Fruit fly (Drosophila melanogaster): ENCODE measurements around the gene CG15042.

CG15042 gene

DNA sequence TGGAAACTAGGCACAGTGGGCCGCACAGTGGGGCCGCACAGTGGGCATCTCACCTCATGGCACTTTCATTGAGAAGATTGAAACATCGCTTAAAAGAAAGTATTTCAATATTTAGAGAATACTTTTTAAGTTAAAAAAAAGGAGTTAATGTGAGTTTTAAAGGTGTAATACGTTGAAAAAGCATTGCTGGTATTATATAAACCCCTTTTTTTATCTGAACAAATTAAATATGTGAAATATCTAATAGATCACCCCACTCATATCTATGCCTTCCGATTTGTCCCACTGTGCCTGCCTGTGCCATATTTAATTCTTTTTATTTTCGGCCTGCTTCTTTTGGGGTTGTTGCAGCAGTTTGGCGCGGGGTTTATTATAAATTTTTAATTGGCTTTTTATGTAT lies 5.2 kb upstream of the CG15042 start (continued):
- TF ChIP-seq Dref (GFP tag; IDR thresholded peaks at IDR 0.05) (no peak), ind (GFP tag; optimal IDR thresholded peaks at IDR 0.05) (no peak), CG9609 (GFP tag; optimal IDR thresholded peaks at IDR 0.05) (no peak), CG17328 (GFP tag; IDR thresholded peaks at IDR 0.05) (0 out of 2 replicates have a peak, but pooled peaks have one; percentile 41), C15 (GFP tag; IDR thresholded peaks at IDR 0.05) (no peak), Vsx1 (GFP tag; optimal IDR thresholded peaks at IDR 0.05) (no peak), sima (GFP tag; optimal IDR thresholded peaks at IDR 0.05) (no peak), CG9727 (GFP tag; optimal IDR thresholded peaks at IDR 0.05) (peak; percentile 5), ase (GFP tag; IDR thresholded peaks at IDR 0.05) (no peak), ac (GFP tag; optimal IDR thresholded peaks at IDR 0.05) (no peak), CG9215 (GFP tag; IDR thresholded peaks at IDR 0.05) (no peak), CG18619 (GFP tag; optimal IDR thresholded peaks at IDR 0.05) (peak; percentile 7), CG2120 (GFP tag; optimal IDR thresholded peaks at IDR 0.05) (peak; percentile 1), CG14441 (GFP tag; IDR thresholded peaks at IDR 0.05) (no peak), hbn (GFP tag; IDR thresholded peaks at IDR 0.05; ENCODE audit: partially characterized antibody) (no peak), Gsc (GFP tag; IDR thresholded peaks at IDR 0.05) (no peak), vnd (GFP tag; IDR thresholded peaks at IDR 0.05; ENCODE audit: partially characterized antibody) (no peak), CG10565 (GFP tag; optimal IDR thresholded peaks at IDR 0.05) (no peak), Elba2 (GFP tag; optimal IDR thresholded peaks at IDR 0.05) (no peak), Myb (GFP tag; optimal IDR thresholded peaks at IDR 0.05) (no peak), pita (GFP tag; optimal IDR thresholded peaks at IDR 0.05) (no peak), sr (GFP tag; IDR thresholded peaks at IDR 0.05) (no peak), CG8765 (GFP tag; IDR thresholded peaks at IDR 0.05) (no peak), pb (GFP tag; optimal IDR thresholded peaks at IDR 0.05) (peak; percentile 24), CG13424 (tag; optimal IDR thresholded peaks at IDR 0.05) (peak; percentile 14), Ravus (GFP tag; IDR thresholded peaks at IDR 0.05) (no peak), CG32532 (GFP tag; IDR thresholded peaks at IDR 0.05) (no peak), fd96Cb (tag; optimal IDR thresholded peaks at IDR 0.05) (peak; percentile 33), chif (GFP tag; optimal IDR thresholded peaks at IDR 0.05) (no peak), pnt (GFP tag; optimal IDR thresholded peaks at IDR 0.05) (no peak), CG14014 (GFP tag; IDR thresholded peaks at IDR 0.05) (no peak), shn (GFP tag; optimal IDR thresholded peaks at IDR 0.05) (no peak), odd (GFP tag; optimal IDR thresholded peaks at IDR 0.05) (no peak), CG7745 (tag; optimal IDR thresholded peaks at IDR 0.05) (no peak), E2f2 (GFP tag; IDR thresholded peaks at IDR 0.05) (no peak), pfk (GFP tag; optimal IDR thresholded peaks at IDR 0.05) (no peak), CG6254 (GFP tag; optimal IDR thresholded peaks at IDR 0.05) (no peak), Hmx (GFP tag; optimal IDR thresholded peaks at IDR 0.05) (no peak), CG8359 (GFP tag; optimal IDR thresholded peaks at IDR 0.05; ENCODE audit: borderline replicate concordance) (no peak), CG4730 (GFP tag; IDR thresholded peaks at IDR 0.05) (no peak), tio (GFP tag; optimal IDR thresholded peaks at IDR 0.05) (no peak), CG7556 (GFP tag; optimal IDR thresholded peaks at IDR 0.05) (peak; percentile 52), CG7271 (tag; optimal IDR thresholded peaks at IDR 0.05) (no peak), CG8944 (GFP tag; optimal IDR thresholded peaks at IDR 0.05) (no peak), CG17802 (tag; optimal IDR thresholded peaks at IDR 0.05) (no peak), Stat92E (GFP tag; optimal IDR thresholded peaks at IDR 0.05) (no peak), nerfin-1 (tag; optimal IDR thresholded peaks at IDR 0.05) (no peak), hth (optimal IDR thresholded peaks at IDR 0.05) (no peak), CoRest (tag; optimal IDR thresholded peaks at IDR 0.05) (peak; percentile 46), Hr39 (optimal IDR thresholded peaks at IDR 0.05) (no peak), phol (tag; optimal IDR thresholded peaks at IDR 0.05) (peak; percentile 46), vvl (GFP tag; IDR thresholded peaks at IDR 0.05) (0 out of 2 replicates have a peak, but pooled peaks have one; percentile 27), CG1024 (GFP tag; IDR thresholded peaks at IDR 0.05) (no peak)
